Fruit fly (Drosophila melanogaster) whole organism, embryonic: Measurements from ENCODE around the gene wda.

ENCODE experiments used
- Blimp-1 ChIP-seq: fragments of 200-800 bp; sonication (Bioruptor generic); optimal IDR thresholded peaks from 3 replicates; lab custom pipeline; 2018; ENCODE audit warnings: missing biosample characterization, missing genetic modification characterization, mild to moderate bottlenecking, moderate library complexity, missing genetic modification reagents
- C15 ChIP-seq: fragments of 200-800 bp; sonication (Bioruptor generic); IDR thresholded peaks from 3 replicates; pipeline ENCODE4 v1.3.6; 2022; ENCODE audit warnings: missing biosample characterization, missing genetic modification characterization
- CG10979 ChIP-seq: fragments of 200-800 bp; sonication (Bioruptor generic); optimal IDR thresholded peaks from 2 replicates; lab custom pipeline; 2018; ENCODE audit warnings: missing biosample characterization, mild to moderate bottlenecking, missing genetic modification characterization, moderate library complexity
- CG11398 ChIP-seq: fragments of 200-800 bp; sonication (Bioruptor generic); optimal IDR thresholded peaks from 2 replicates; lab custom pipeline; 2016; ENCODE audit warnings: missing biosample characterization, missing genetic modification characterization
- CG12769 ChIP-seq: fragments of 200-800 bp; sonication (Bioruptor generic); optimal IDR thresholded peaks from 2 replicates; lab custom pipeline; 2019; ENCODE audit warnings: missing biosample characterization, mild to moderate bottlenecking, missing genetic modification characterization, moderate library complexity
- CG14860 ChIP-seq: fragments of 200-800 bp; sonication (Bioruptor generic); IDR thresholded peaks from 3 replicates; pipeline ENCODE4 v1.3.6; 2022; ENCODE audit warnings: missing biosample characterization, missing genetic modification characterization; ENCODE audit not compliant: partially characterized antibody
- CG1603 ChIP-seq: fragments of 200-800 bp; sonication (Bioruptor generic); optimal IDR thresholded peaks from 2 replicates; lab custom pipeline; 2019; ENCODE audit warnings: missing biosample characterization, mild to moderate bottlenecking, missing genetic modification characterization, moderate library complexity
- CG17829 ChIP-seq: fragments of 200-800 bp; optimal IDR thresholded peaks from 2 replicates; lab custom pipeline; 2019; ENCODE audit warnings: missing biosample characterization, mild to moderate bottlenecking, missing genetic modification characterization, moderate library complexity
- CG17912 ChIP-seq: fragments of 200-800 bp; sonication (Bioruptor generic); optimal IDR thresholded peaks from 2 replicates; lab custom pipeline; 2018; ENCODE audit warnings: missing biosample characterization, mild to moderate bottlenecking, missing genetic modification characterization
- CG18262 ChIP-seq: fragments of 200-800 bp; optimal IDR thresholded peaks from 3 replicates; lab custom pipeline; 2019; ENCODE audit warnings: missing biosample characterization, mild to moderate bottlenecking, missing genetic modification characterization, moderate library complexity
- CG6272 ChIP-seq: fragments of 200-800 bp; sonication (Bioruptor generic); IDR thresholded peaks from 2 replicates; pipeline ENCODE4 v1.3.6; 2022; ENCODE audit warnings: missing biosample characterization, missing genetic modification characterization
- CG6683 ChIP-seq: fragments of 200-800 bp; sonication (Bioruptor generic); optimal IDR thresholded peaks from 2 replicates; lab custom pipeline; 2017; ENCODE audit warnings: missing biosample characterization, mild to moderate bottlenecking, missing genetic modification characterization, missing genetic modification reagents
- CG7357 ChIP-seq: fragments of 200-800 bp; sonication (Bioruptor generic); IDR thresholded peaks from 3 replicates; pipeline ENCODE4 v1.3.6; 2022; ENCODE audit warnings: missing biosample characterization, missing genetic modification characterization
- CG7745 ChIP-seq: fragments of 200-800 bp; sonication (Bioruptor generic); optimal IDR thresholded peaks from 2 replicates; lab custom pipeline; 2018; ENCODE audit warnings: missing biosample characterization, mild to moderate bottlenecking, missing genetic modification characterization, moderate library complexity
- CG7963 ChIP-seq: fragments of 200-800 bp; sonication (Bioruptor generic); IDR thresholded peaks from 3 replicates; pipeline ENCODE4 v1.3.6; 2022; ENCODE audit warnings: missing biosample characterization, missing genetic modification characterization; ENCODE audit not compliant: partially characterized antibody
- CG8290 ChIP-seq, 3 experiments: fragments of 200-800 bp; sonication (Bioruptor generic); optimal IDR thresholded peaks; 2 replicates each; lab custom pipeline; 2016 to 2019; ENCODE audit warnings: missing biosample characterization in 3 of 3, missing genetic modification characterization in 3 of 3, mild to moderate bottlenecking in 2 of 3, moderate library complexity in 1 of 3
- Dbx ChIP-seq: fragments of 200-800 bp; sonication (Bioruptor generic); IDR thresholded peaks from 3 replicates; pipeline ENCODE4 v1.3.6; 2022; ENCODE audit warnings: missing biosample characterization, missing genetic modification characterization
- Doc2 ChIP-seq: fragments of 200-800 bp; sonication (Bioruptor generic); IDR thresholded peaks from 2 replicates; pipeline ENCODE4 v1.3.6; 2022; ENCODE audit warnings: missing biosample characterization, missing genetic modification characterization
- Dp ChIP-seq: fragments of 200-800 bp; sonication (Bioruptor generic); optimal IDR thresholded peaks from 2 replicates; lab custom pipeline; 2018; ENCODE audit warnings: missing biosample characterization, mild to moderate bottlenecking, missing genetic modification characterization, moderate library complexity
- Hmr ChIP-seq: fragments of 200-800 bp; sonication (Bioruptor generic); optimal IDR thresholded peaks from 3 replicates; lab custom pipeline; 2017; ENCODE audit warnings: mild to moderate bottlenecking, missing biosample characterization, missing genetic modification reagents, missing genetic modification characterization
- Hr78 ChIP-seq, 2 experiments: fragments of 200-800 bp in 1 of 2; fragments of >200 bp in 1 of 2; sonication (Bioruptor generic) in 1 of 2; optimal IDR thresholded peaks; 2 replicates each; lab custom pipeline; 2017 to 2019; ENCODE audit warnings: missing biosample characterization in 2 of 2, missing genetic modification characterization in 2 of 2, mild to moderate bottlenecking in 1 of 2, moderate library complexity in 1 of 2
- Hsf ChIP-seq: fragments of 200-800 bp; sonication (Bioruptor generic); optimal IDR thresholded peaks from 3 replicates; lab custom pipeline; 2016; ENCODE audit warnings: missing biosample characterization, missing genetic modification characterization
- Myb ChIP-seq: fragments of 200-800 bp; sonication (Bioruptor generic); optimal IDR thresholded peaks from 2 replicates; lab custom pipeline; 2016; ENCODE audit warnings: missing biosample characterization, missing genetic modification characterization
- NFAT ChIP-seq: fragments of 200-800 bp; sonication (Bioruptor generic); IDR thresholded peaks from 2 replicates; pipeline ENCODE4 v1.3.6; 2022; ENCODE audit warnings: missing biosample characterization, missing genetic modification characterization
- Oli ChIP-seq: fragments of 200-800 bp; sonication (Bioruptor generic); optimal IDR thresholded peaks from 2 replicates; lab custom pipeline; 2018; ENCODE audit warnings: missing biosample characterization, mild to moderate bottlenecking, missing genetic modification characterization, moderate library complexity
- Sox100B ChIP-seq: fragments of 200-800 bp; sonication (Bioruptor generic); optimal IDR thresholded peaks from 3 replicates; lab custom pipeline; 2018; ENCODE audit warnings: missing biosample characterization, mild to moderate bottlenecking, missing genetic modification characterization
- Xbp1 ChIP-seq: fragments of 200-800 bp; sonication (Bioruptor generic); optimal IDR thresholded peaks from 3 replicates; lab custom pipeline; 2016; ENCODE audit warnings: missing biosample characterization, mild to moderate bottlenecking, missing genetic modification characterization
- Xrp1 ChIP-seq: fragments of 200-800 bp; sonication (Bioruptor generic); IDR thresholded peaks from 2 replicates; pipeline ENCODE4 v1.3.6; 2022; ENCODE audit warnings: missing biosample characterization, missing genetic modification characterization
- ac ChIP-seq: fragments of 200-800 bp; sonication (Bioruptor generic); optimal IDR thresholded peaks from 3 replicates; lab custom pipeline; 2017; ENCODE audit warnings: missing biosample characterization, mild to moderate bottlenecking, missing genetic modification characterization
- amos ChIP-seq: fragments of 200-800 bp; sonication (Bioruptor generic); IDR thresholded peaks from 2 replicates; pipeline ENCODE4 v1.3.6; 2022; ENCODE audit warnings: missing biosample characterization, missing genetic modification characterization; ENCODE audit not compliant: partially characterized antibody
- aop ChIP-seq: fragments of 200-800 bp; sonication (Bioruptor generic); IDR thresholded peaks from 2 replicates; pipeline ENCODE4 v1.3.6; 2022; ENCODE audit warnings: missing biosample characterization, missing genetic modification characterization
- bowl ChIP-seq: fragments of 200-800 bp; sonication (Bioruptor generic); IDR thresholded peaks from 2 replicates; pipeline ENCODE4 v1.3.6; 2022; ENCODE audit warnings: missing biosample characterization, missing genetic modification characterization
- crol ChIP-seq: fragments of 200-800 bp; sonication (Bioruptor generic); IDR thresholded peaks from 2 replicates; pipeline ENCODE4 v1.3.6; 2022; ENCODE audit warnings: missing biosample characterization, missing genetic modification characterization
- eyg ChIP-seq: fragments of 200-800 bp; sonication (Bioruptor generic); optimal IDR thresholded peaks from 3 replicates; lab custom pipeline; 2016; ENCODE audit warnings: missing biosample characterization, missing genetic modification characterization
- fd102C ChIP-seq: fragments of 200-800 bp; sonication (Bioruptor generic); optimal IDR thresholded peaks from 2 replicates; lab custom pipeline; 2018; ENCODE audit warnings: missing biosample characterization, mild to moderate bottlenecking, missing genetic modification characterization, moderate library complexity
- hb ChIP-seq: fragments of 200-800 bp; sonication (Bioruptor generic); IDR thresholded peaks from 3 replicates; pipeline ENCODE4 v1.3.6; 2022; ENCODE audit warnings: missing biosample characterization, missing genetic modification characterization; ENCODE audit not compliant: partially characterized antibody
- hbn ChIP-seq: fragments of 200-800 bp; sonication (Bioruptor generic); IDR thresholded peaks from 2 replicates; pipeline ENCODE4 v1.3.6; 2022; ENCODE audit warnings: missing biosample characterization, missing genetic modification characterization; ENCODE audit not compliant: partially characterized antibody
- lola ChIP-seq, 3 experiments: fragments of >200 bp in 2 of 3; fragments of 200-800 bp in 1 of 3; sonication (Bioruptor generic) in 1 of 3; optimal IDR thresholded peaks; 2 replicates each; lab custom pipeline; 2017 to 2019; ENCODE audit warnings: missing biosample characterization in 3 of 3, missing genetic modification characterization in 3 of 3, mild to moderate bottlenecking in 1 of 3, moderate library complexity in 1 of 3
- mam ChIP-seq: fragments of 200-800 bp; sonication (Bioruptor generic); optimal IDR thresholded peaks from 3 replicates; lab custom pipeline; 2016; ENCODE audit warnings: missing biosample characterization, missing genetic modification characterization
- pan ChIP-seq, 4 experiments: fragments of >200 bp in 3 of 4; fragments of 200-800 bp in 1 of 4; sonication (Bioruptor generic) in 1 of 4; optimal IDR thresholded peaks in 3 of 4; IDR thresholded peaks in 1 of 4; 2 replicates each; pipeline versions ENCODE4 v1.3.6 to Lab custom; 2017 to 2022; ENCODE audit warnings: missing biosample characterization in 2 of 4, missing genetic modification characterization in 2 of 4, mixed read lengths in 1 of 4
- ranshi ChIP-seq: fragments of 200-800 bp; sonication (Bioruptor generic); IDR thresholded peaks from 2 replicates; pipeline ENCODE4 v1.3.6; 2022; ENCODE audit warnings: missing biosample characterization, missing genetic modification characterization
- ro ChIP-seq: fragments of 200-800 bp; sonication (Bioruptor generic); IDR thresholded peaks from 2 replicates; pipeline ENCODE4 v1.3.6; 2022; ENCODE audit warnings: missing biosample characterization, missing genetic modification characterization
- sens ChIP-seq: fragments of 200-800 bp; sonication (Bioruptor generic); peaks from one replicate; lab custom pipeline; 2016; ENCODE audit warnings: missing biosample characterization, missing genetic modification characterization
- ssp ChIP-seq: fragments of 200-800 bp; sonication (Bioruptor generic); IDR thresholded peaks from 2 replicates; pipeline ENCODE4 v1.3.6; 2022; ENCODE audit warnings: missing biosample characterization, missing genetic modification characterization
- sug ChIP-seq: fragments of 200-800 bp; optimal IDR thresholded peaks from 2 replicates; lab custom pipeline; 2019; ENCODE audit warnings: missing biosample characterization, mild to moderate bottlenecking, missing genetic modification characterization, moderate library complexity
- tap ChIP-seq: fragments of 200-800 bp; optimal IDR thresholded peaks from 3 replicates; lab custom pipeline; 2019; ENCODE audit warnings: missing biosample characterization, mild to moderate bottlenecking, missing genetic modification characterization, moderate library complexity
- tin ChIP-seq: fragments of 200-800 bp; sonication (Bioruptor generic); optimal IDR thresholded peaks from 3 replicates; lab custom pipeline; 2016; ENCODE audit warnings: missing biosample characterization, missing genetic modification characterization
- trem ChIP-seq: fragments of 200-800 bp; optimal IDR thresholded peaks from 3 replicates; lab custom pipeline; 2019; ENCODE audit warnings: missing biosample characterization, mild to moderate bottlenecking, missing genetic modification characterization, moderate library complexity
- unc-4 ChIP-seq: fragments of 200-800 bp; sonication (Bioruptor generic); IDR thresholded peaks from 2 replicates; pipeline ENCODE4 v1.3.6; 2022; ENCODE audit warnings: missing biosample characterization, missing genetic modification characterization; ENCODE audit not compliant: partially characterized antibody

The wda gene

DNA sequence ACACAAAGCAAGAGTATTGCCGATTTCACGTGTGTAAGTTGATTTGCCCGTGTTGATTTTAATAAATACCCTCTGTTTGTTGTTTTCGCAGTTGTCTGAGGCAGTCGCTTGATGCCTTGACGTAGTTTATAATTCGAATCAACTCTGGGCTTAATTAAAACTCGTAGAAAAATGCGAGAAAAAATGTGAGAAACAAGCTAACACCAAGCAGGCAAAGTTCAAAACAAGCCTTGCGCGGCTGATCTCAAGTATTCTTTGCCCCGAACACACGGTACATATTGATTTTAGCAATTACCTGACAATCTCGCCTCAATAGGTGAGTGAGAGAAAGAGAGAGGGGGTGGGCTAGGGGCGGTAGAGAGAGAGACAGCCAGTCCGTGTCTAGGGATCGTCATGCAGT, 32.6 kb downstream of the wda start (continued):
- TF ChIP-seq CG6683 (GFP tag; lab: Kevin White, UChicago) (peak; percentile 1), pan (optimal IDR thresholded peaks at IDR 0.05; lab: Kevin White, UChicago) (no peak), pan (GFP tag; optimal IDR thresholded peaks at IDR 0.05 in 1 of 2, IDR thresholded peaks at IDR 0.05 in 1 of 2) (no peak), Sox100B (GFP tag; lab: Kevin White, UChicago) (peak; percentile 35), crol (GFP tag; lab: Robert Waterston, UW) (no peak), hb (GFP tag; lab: Robert Waterston, UW) (no peak), Hmr (GFP tag; lab: Kevin White, UChicago) (peak; percentile 75), CG12769 (tag; lab: Kevin White, UChicago) (peak; percentile 72), CG17912 (GFP tag; lab: Kevin White, UChicago) (no peak), mam (peak; percentile 29), Myb (GFP tag; lab: Kevin White, UChicago) (peak; percentile 17), Dbx (GFP tag; lab: Robert Waterston, UW) (peak; percentile 52; the same call in 2 of the 3 replicates), bowl (GFP tag; lab: Robert Waterston, UW) (no peak), CG18262 (tag; lab: Kevin White, UChicago) (no peak), tap (tag; lab: Kevin White, UChicago) (no peak), C15 (GFP tag; lab: Robert Waterston, UW) (no peak), sug (tag; lab: Kevin White, UChicago) (peak; percentile 32), aop (GFP tag; lab: Robert Waterston, UW) (no peak), Oli (tag; lab: Kevin White, UChicago) (peak; percentile 3), ranshi (peak; percentile 28; the same call in 1 of the 2 replicates), ro (GFP tag; lab: Robert Waterston, UW) (no peak), trem (no peak), NFAT (GFP tag; lab: Robert Waterston, UW) (peak; percentile 50), CG17829 (tag; lab: Kevin White, UChicago) (no peak), lola (GFP tag; optimal IDR thresholded peaks at IDR 0.05; lab: Kevin White, UChicago) (no peak), CG11398 (GFP tag; lab: Kevin White, UChicago) (peak; percentile 33), CG7357 (GFP tag; lab: Robert Waterston, UW) (no peak), CG8290 (GFP tag; optimal IDR thresholded peaks at IDR 0.05; lab: Kevin White, UChicago) (no peak), CG8290 (tag; optimal IDR thresholded peaks at IDR 0.05; lab: Kevin White, UChicago) (peak in 1 of 2 experiments; percentile 76), eyg (GFP tag; lab: Kevin White, UChicago) (peak; percentile 55), amos (GFP tag; lab: Robert Waterston, UW) (no peak), Dp (no peak), Blimp-1 (GFP tag; lab: Kevin White, UChicago) (no peak), CG6272 (no peak), CG1603 (tag; lab: Kevin White, UChicago) (peak; percentile 8), Hsf (GFP tag; lab: Kevin White, UChicago) (no peak), CG7745 (tag; lab: Kevin White, UChicago) (no peak), ac (no peak), fd102C (no peak), ssp (GFP tag; lab: Robert Waterston, UW) (no peak), Xbp1 (no peak), Doc2 (GFP tag; lab: Robert Waterston, UW) (no peak), tin (GFP tag; lab: Kevin White, UChicago) (no peak), unc-4 (GFP tag; lab: Robert Waterston, UW) (no peak), Hr78 (GFP tag; optimal IDR thresholded peaks at IDR 0.05; lab: Kevin White, UChicago) (no peak), hbn (GFP tag; lab: Robert Waterston, UW) (no peak), Xrp1 (GFP tag; lab: Robert Waterston, UW) (no peak), CG10979 (tag; lab: Kevin White, UChicago) (no peak), sens (GFP tag; lab: Kevin White, UChicago) (peak; percentile 81), CG7963 (GFP tag; lab: Robert Waterston, UW) (no peak), CG14860 (GFP tag; lab: Robert Waterston, UW) (no peak)
